Worm (Caenorhabditis elegans) whole organism, L2 larva: ENCODE results near the gene oac-4.

Experiments
- R02D3.7 ChIP-seq: fragments of 150-350 bp; optimal IDR thresholded peaks from 2 replicates; lab custom pipeline; 2014; ENCODE audit warnings: missing biosample characterization, missing genetic modification characterization
- Y55F3AM.14 ChIP-seq: fragments of 200-800 bp; sonication (Bioruptor generic); optimal IDR thresholded peaks from 2 replicates; lab custom pipeline; 2018; ENCODE audit warnings: mild to moderate bottlenecking, missing genetic modification characterization, missing compliant biosample characterization
- ceh-82 ChIP-seq: fragments of 150-350 bp; optimal IDR thresholded peaks from 2 replicates; lab custom pipeline; 2014; ENCODE audit warnings: missing biosample characterization, missing genetic modification characterization
- elt-3 ChIP-seq: sonication (generic microtip); optimal IDR thresholded peaks from 2 replicates; lab custom pipeline; 2017; ENCODE audit warnings: missing biosample characterization, missing genetic modification characterization
- gmeb-1 ChIP-seq: fragments of 150-350 bp; optimal IDR thresholded peaks from 2 replicates; lab custom pipeline; 2014; ENCODE audit warnings: missing biosample characterization, missing genetic modification characterization
- lin-11 ChIP-seq: fragments of 150-350 bp; sonication (generic microtip); optimal IDR thresholded peaks from 2 replicates; lab custom pipeline; 2014; ENCODE audit warnings: missing biosample characterization, missing genetic modification characterization, inconsistent platforms, mixed read lengths
- lin-13 ChIP-seq: fragments of 150-350 bp; optimal IDR thresholded peaks from 2 replicates; lab custom pipeline; 2014; ENCODE audit warnings: missing biosample characterization, missing genetic modification reagents, missing genetic modification characterization
- nhr-11 ChIP-seq: fragments of 150-350 bp; optimal IDR thresholded peaks from 2 replicates; lab custom pipeline; 2014; ENCODE audit warnings: missing biosample characterization, missing genetic modification characterization
- nhr-237 ChIP-seq: fragments of 150-350 bp; optimal IDR thresholded peaks from 2 replicates; lab custom pipeline; 2014; ENCODE audit warnings: missing biosample characterization, missing genetic modification characterization
- nhr-25 ChIP-seq: fragments of 150-350 bp; sonication (generic microtip); optimal IDR thresholded peaks from 3 replicates; lab custom pipeline; 2014; ENCODE audit warnings: missing biosample characterization, missing genetic modification characterization
- unc-62 ChIP-seq: fragments of 150-350 bp; optimal IDR thresholded peaks from 2 replicates; lab custom pipeline; 2014; ENCODE audit warnings: missing biosample characterization, missing genetic modification reagents, missing genetic modification characterization
- zag-1 ChIP-seq: fragments of 150-350 bp; optimal IDR thresholded peaks from 2 replicates; lab custom pipeline; 2014; ENCODE audit warnings: missing biosample characterization, missing genetic modification characterization
- ztf-4 ChIP-seq: fragments of 150-350 bp; optimal IDR thresholded peaks from 2 replicates; lab custom pipeline; 2014; ENCODE audit warnings: missing biosample characterization, missing genetic modification characterization

DNA sequence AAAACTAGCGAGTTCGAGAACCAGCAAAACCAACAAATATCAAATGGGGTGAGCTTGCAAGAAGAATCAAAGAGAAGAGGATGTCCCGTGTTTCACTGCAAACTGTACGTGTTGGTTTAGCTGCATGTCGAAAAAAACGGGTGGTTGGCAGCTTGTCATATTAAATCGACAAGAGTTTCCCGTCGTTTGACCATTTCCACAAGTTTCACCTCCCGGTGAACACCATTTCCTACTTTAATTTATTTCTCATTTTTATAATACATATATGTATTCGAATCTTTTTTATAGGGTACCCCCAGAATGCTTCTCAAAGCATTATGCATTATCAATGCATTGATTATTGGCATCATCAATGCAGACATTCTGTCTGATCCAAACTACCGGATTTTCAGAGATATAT is 40.5 kb downstream of the oac-4 start, which contains the start of gene Y8A9A.2:
- TF ChIP-seq lin-13 (GFP tag; lab: Kevin White, UChicago), result no peak
- no peak for TF ChIP-seq ztf-4
- TF ChIP-seq ceh-82 (tag; lab: Kevin White, UChicago), result no peak
- no peak for TF ChIP-seq Y55F3AM.14
- TF ChIP-seq unc-62 (GFP tag; lab: Kevin White, UChicago), result no peak
- TF ChIP-seq nhr-25 (tag; lab: Kevin White, UChicago), result no peak
- TF ChIP-seq nhr-11 (tag; lab: Kevin White, UChicago), result no peak
- no peak for TF ChIP-seq zag-1 (tag; lab: Kevin White, UChicago)
- TF ChIP-seq nhr-237 (tag; lab: Kevin White, UChicago), result no peak
- TF ChIP-seq gmeb-1 (tag; lab: Kevin White, UChicago), result no peak
- no peak for TF ChIP-seq lin-11
- TF ChIP-seq R02D3.7 (tag; lab: Kevin White, UChicago), result no peak
- TF ChIP-seq elt-3 (tag; lab: Kevin White, UChicago), result no peak
